Worm (Caenorhabditis elegans): Measurements from ENCODE around the gene scrm-8.

The scrm-8 gene

ce11 chrIV:4135744-4136143 lies 28.7 kb upstream of the scrm-8 start, which contains the start of gene F49F1.17:
Gene F49F1.17 (minus strand): TSS chrIV:4135844.
- TF ChIP-seq ztf-3 (GFP tag; optimal IDR thresholded peaks at IDR 0.05) (no peak), ceh-79 (tag; optimal IDR thresholded peaks at IDR 0.05) (no peak), ztf-25 (GFP tag; IDR thresholded peaks at IDR 0.05) (no peak), let-526 (GFP tag; IDR thresholded peaks at IDR 0.05) (no peak), K12H6.12 (tag; optimal IDR thresholded peaks at IDR 0.05) (no peak), F57C9.4 (tag; optimal IDR thresholded peaks at IDR 0.05) (no peak), Y56A3A.18 (GFP tag; IDR thresholded peaks at IDR 0.05) (no peak), F55B11.4 (tag; optimal IDR thresholded peaks at IDR 0.05; ENCODE audit: borderline replicate concordance, insufficient read depth) (no peak), D2030.7 (GFP tag; IDR thresholded peaks at IDR 0.05) (no peak), zfh-2 (GFP tag; conservative IDR thresholded peaks at IDR 0.05) (no peak), rpc-1 (optimal IDR thresholded peaks at IDR 0.05) (no peak), rpc-1 (tag; optimal IDR thresholded peaks at IDR 0.05) (no peak), nfyb-1 (GFP tag; IDR thresholded peaks at IDR 0.05) (no peak), ceh-91 (GFP tag; IDR thresholded peaks at IDR 0.05) (no peak), hlh-12 (tag; optimal IDR thresholded peaks at IDR 0.05) (no peak), gei-17 (GFP tag; optimal IDR thresholded peaks at IDR 0.05) (no peak), mcd-1 (GFP tag; IDR thresholded peaks at IDR 0.05) (no peak)

ce11 chrIV:4137472-4137871 lies 27.0 kb upstream of the scrm-8 start, which contains the start of gene F49F1.9:
Gene F49F1.9 (minus strand): TSS chrIV:4137572.
- TF ChIP-seq aptf-2 (GFP tag; conservative IDR thresholded peaks at IDR 0.05) (no peak), athp-1 (tag; optimal IDR thresholded peaks at IDR 0.05) (no peak), lir-1 (GFP tag; conservative IDR thresholded peaks at IDR 0.05) (no peak), zfh-2 (GFP tag; conservative IDR thresholded peaks at IDR 0.05) (no peak), T07F8.4 (tag; optimal IDR thresholded peaks at IDR 0.05) (no peak), ztf-25 (GFP tag; IDR thresholded peaks at IDR 0.05) (no peak), C17E4.6 (GFP tag; IDR thresholded peaks at IDR 0.05) (no peak), C06A6.2 (GFP tag; conservative IDR thresholded peaks at IDR 0.05) (no peak), ccch-3 (GFP tag; optimal IDR thresholded peaks at IDR 0.05) (no peak), F57A8.1 (GFP tag; optimal IDR thresholded peaks at IDR 0.05) (no peak), him-1 (tag; optimal IDR thresholded peaks at IDR 0.05) (no peak), pha-4 (tag; optimal IDR thresholded peaks at IDR 0.05) (no peak), nfyb-1 (GFP tag; IDR thresholded peaks at IDR 0.05) (no peak)

ce11 chrIV:4139022-4139421 lies 25.5 kb upstream of the scrm-8 start, which contains the start of gene F49F1.10:
Gene F49F1.10 (minus strand): TSS chrIV:4139122.
- TF ChIP-seq ekl-4 (GFP tag; IDR thresholded peaks at IDR 0.05) (no peak), lsy-27 (tag; optimal IDR thresholded peaks at IDR 0.05; ENCODE audit: borderline replicate concordance, insufficient read depth) (no peak), tlf-1 (GFP tag; optimal IDR thresholded peaks at IDR 0.05) (no peak), pbrm-1 (GFP tag; IDR thresholded peaks at IDR 0.05) (no peak), F55B11.4 (tag; optimal IDR thresholded peaks at IDR 0.05; ENCODE audit: borderline replicate concordance, insufficient read depth) (no peak), nhr-27 (tag; optimal IDR thresholded peaks at IDR 0.05) (no peak), mes-4 (tag; optimal IDR thresholded peaks at IDR 0.05) (no peak), pha-4 (tag; optimal IDR thresholded peaks at IDR 0.05) (no peak), madf-3 (GFP tag; IDR thresholded peaks at IDR 0.05) (no peak), hmg-1.2 (GFP tag; IDR thresholded peaks at IDR 0.05) (no peak), athp-1 (tag; optimal IDR thresholded peaks at IDR 0.05) (no peak), ama-1 (optimal IDR thresholded peaks at IDR 0.05) (no peak), ama-1 (GFP tag; optimal IDR thresholded peaks at IDR 0.05) (no peak), nfyb-1 (GFP tag; IDR thresholded peaks at IDR 0.05) (no peak), nfya-2 (GFP tag; IDR thresholded peaks at IDR 0.05) (no peak), attf-5 (GFP tag; optimal IDR thresholded peaks at IDR 0.05) (no peak), ztf-18 (tag; optimal IDR thresholded peaks at IDR 0.05) (no peak), bed-2 (GFP tag; IDR thresholded peaks at IDR 0.05) (no peak)

All from whole organism, young adult.